Fruit fly (Drosophila melanogaster) whole organism, adult: ENCODE measurements around the gene hyd.

Experiments
- CG11617 ChIP-seq: fragments of 200-800 bp; sonication (Bioruptor generic); optimal IDR thresholded peaks from 2 replicates; lab custom pipeline; 2017; ENCODE audit warnings: mild to moderate bottlenecking, missing biosample characterization, missing genetic modification reagents, missing genetic modification characterization
- CG12768 ChIP-seq: fragments of 200-800 bp; sonication (Bioruptor generic); optimal IDR thresholded peaks from 2 replicates; lab custom pipeline; 2017; ENCODE audit warnings: missing biosample characterization, missing genetic modification characterization, mild to moderate bottlenecking, moderate library complexity, missing genetic modification reagents
- CG14711 ChIP-seq: fragments of 200-800 bp; sonication (Bioruptor generic); optimal IDR thresholded peaks from 2 replicates; lab custom pipeline; 2018; ENCODE audit warnings: missing biosample characterization, mild to moderate bottlenecking, missing genetic modification characterization, moderate library complexity
- CG1620 ChIP-seq: fragments of 200-800 bp; sonication (Bioruptor generic); optimal IDR thresholded peaks from 2 replicates; lab custom pipeline; 2016; ENCODE audit warnings: missing biosample characterization, missing genetic modification characterization
- CG33017 ChIP-seq: fragments of 200-800 bp; sonication (Bioruptor generic); optimal IDR thresholded peaks from 2 replicates; lab custom pipeline; 2018; ENCODE audit warnings: missing biosample characterization, mild to moderate bottlenecking, missing genetic modification characterization, moderate library complexity
- CG5204 ChIP-seq: fragments of 200-800 bp; sonication (Bioruptor generic); optimal IDR thresholded peaks from 2 replicates; lab custom pipeline; 2016; ENCODE audit warnings: missing biosample characterization, missing genetic modification characterization
- CG7045 ChIP-seq: fragments of 200-800 bp; sonication (Bioruptor generic); optimal IDR thresholded peaks from 2 replicates; lab custom pipeline; 2017; ENCODE audit warnings: missing biosample characterization, mild to moderate bottlenecking, missing genetic modification characterization
- CG7101 ChIP-seq: fragments of 200-800 bp; sonication (Bioruptor generic); optimal IDR thresholded peaks from 2 replicates; lab custom pipeline; 2018; ENCODE audit warnings: missing biosample characterization, mild to moderate bottlenecking, missing genetic modification characterization, moderate library complexity
- Clk ChIP-seq: fragments of 200-800 bp; sonication (Bioruptor generic); optimal IDR thresholded peaks from 2 replicates; lab custom pipeline; 2017; ENCODE audit warnings: missing biosample characterization, missing genetic modification characterization
- Crg-1 ChIP-seq: fragments of 200-800 bp; sonication (Bioruptor generic); optimal IDR thresholded peaks from 2 replicates; lab custom pipeline; 2016; ENCODE audit warnings: missing biosample characterization, missing genetic modification characterization
- Hr96 ChIP-seq: fragments of 200-800 bp; sonication (Bioruptor generic); optimal IDR thresholded peaks from 2 replicates; lab custom pipeline; 2016; ENCODE audit warnings: missing biosample characterization, missing genetic modification characterization
- Mnt ChIP-seq: fragments of 200-800 bp; sonication (Bioruptor generic); optimal IDR thresholded peaks from 2 replicates; lab custom pipeline; 2016; ENCODE audit warnings: missing biosample characterization, mild to moderate bottlenecking, missing genetic modification characterization
- bab1 ChIP-seq: fragments of 200-800 bp; sonication (Bioruptor generic); optimal IDR thresholded peaks from 3 replicates; lab custom pipeline; 2019; ENCODE audit warnings: missing biosample characterization, mild to moderate bottlenecking, missing genetic modification characterization, moderate library complexity
- cic ChIP-seq: fragments of 200-800 bp; sonication (Bioruptor generic); optimal IDR thresholded peaks from 2 replicates; lab custom pipeline; 2017; ENCODE audit warnings: missing biosample characterization, mild to moderate bottlenecking, missing genetic modification characterization, moderate library complexity
- cnc ChIP-seq, 2 experiments: fragments of >200 bp; optimal IDR thresholded peaks; 2 replicates each; lab custom pipeline; 2017
- kay ChIP-seq: fragments of 200-800 bp; sonication (Bioruptor generic); peaks from one replicate; lab custom pipeline; 2016; ENCODE audit warnings: missing biosample characterization, missing genetic modification characterization, borderline replicate concordance
- ovo ChIP-seq: fragments of 200-800 bp; sonication (Bioruptor generic); optimal IDR thresholded peaks from 2 replicates; lab custom pipeline; 2016; ENCODE audit warnings: missing biosample characterization, missing genetic modification characterization
- pad ChIP-seq: fragments of 200-800 bp; sonication (Bioruptor generic); optimal IDR thresholded peaks from 3 replicates; lab custom pipeline; 2017; ENCODE audit warnings: missing biosample characterization, missing genetic modification characterization, mild to moderate bottlenecking, moderate library complexity, missing genetic modification reagents
- tj ChIP-seq: fragments of 200-800 bp; sonication (Bioruptor generic); optimal IDR thresholded peaks from 3 replicates; lab custom pipeline; 2017; ENCODE audit warnings: missing biosample characterization, mild to moderate bottlenecking, missing genetic modification characterization, moderate library complexity
- toe ChIP-seq: fragments of 200-800 bp; sonication (Bioruptor generic); optimal IDR thresholded peaks from 2 replicates; lab custom pipeline; 2016; ENCODE audit warnings: missing biosample characterization, missing genetic modification characterization

hyd gene

dm6 chr3R:9725121-9725956 lies at the start of gene hyd:
TSS of gene hyd (minus strand) at chr3R:9725615.
- peak; percentile 8 for TF ChIP-seq cic (GFP tag; lab: Kevin White, UChicago)
- TF ChIP-seq CG14711: no peak
- no peak for TF ChIP-seq CG5204 (GFP tag; lab: Kevin White, UChicago)
- no peak for TF ChIP-seq CG33017 (tag; lab: Kevin White, UChicago)
- TF ChIP-seq CG7045: no peak
- TF ChIP-seq CG7101 (tag; lab: Kevin White, UChicago): no peak
- no peak for TF ChIP-seq CG1620
- no peak for TF ChIP-seq toe (GFP tag; lab: Kevin White, UChicago)
- peak; percentile 27 for TF ChIP-seq CG12768 (GFP tag; lab: Kevin White, UChicago)
- no peak for TF ChIP-seq kay
- no peak for TF ChIP-seq cnc (optimal IDR thresholded peaks at IDR 0.05; lab: Kevin White, UChicago)
- no peak for TF ChIP-seq Crg-1 (GFP tag; lab: Kevin White, UChicago)
- TF ChIP-seq tj (GFP tag; lab: Kevin White, UChicago): peak; percentile 4
- TF ChIP-seq Hr96 (GFP tag; lab: Kevin White, UChicago): no peak
- peak; percentile 71 for TF ChIP-seq Mnt
- no peak for TF ChIP-seq Clk (GFP tag; lab: Kevin White, UChicago)
- TF ChIP-seq ovo: peak; percentile 9
- TF ChIP-seq bab1 (GFP tag; lab: Kevin White, UChicago): peak; percentile 38
- no peak for TF ChIP-seq CG11617 (GFP tag; lab: Kevin White, UChicago)
- no peak for TF ChIP-seq pad

- TF ChIP-seq tj (GFP tag; lab: Kevin White, UChicago) (no peak), Clk (GFP tag; lab: Kevin White, UChicago) (no peak), CG33017 (tag; lab: Kevin White, UChicago) (no peak), kay (no peak)
These were observed 49.4 kb upstream of the hyd start, which contains the start of gene topi for dm6 chr3R:9774821-9775220. TSS of gene topi (plus strand) at chr3R:9775121.

dm6 chr3R:9774147-9774546 lies 48.7 kb upstream of the hyd start, which contains the start of gene Whamy:
TSS of gene Whamy (minus strand) at chr3R:9774419.
- TF ChIP-seq CG11617 (GFP tag; lab: Kevin White, UChicago) (no peak), Mnt (peak; percentile 36), CG33017 (tag; lab: Kevin White, UChicago) (peak; percentile 12), CG12768 (GFP tag; lab: Kevin White, UChicago) (peak; percentile 5), CG14711 (no peak), bab1 (GFP tag; lab: Kevin White, UChicago) (no peak), CG5204 (GFP tag; lab: Kevin White, UChicago) (no peak), Crg-1 (GFP tag; lab: Kevin White, UChicago) (no peak), cic (GFP tag; lab: Kevin White, UChicago) (peak; percentile 92)

dm6 chr3R:9771519-9771972 lies 46.1 kb upstream of the hyd start, which contains the start of gene CG9471:
TSS of gene CG9471 (minus strand) at chr3R:9771542.
- peak; percentile 97 for TF ChIP-seq CG7101 (tag; lab: Kevin White, UChicago)
- TF ChIP-seq CG14711: peak; percentile 92
- TF ChIP-seq Crg-1 (GFP tag; lab: Kevin White, UChicago): peak; percentile 88
- TF ChIP-seq bab1 (GFP tag; lab: Kevin White, UChicago): peak; percentile 98
- TF ChIP-seq CG1620: peak; percentile 95
- peak; percentile 92 for TF ChIP-seq Mnt
- peak; percentile 91 for TF ChIP-seq Clk (GFP tag; lab: Kevin White, UChicago)
- peak; percentile 78 for TF ChIP-seq tj (GFP tag; lab: Kevin White, UChicago)
- TF ChIP-seq CG11617 (GFP tag; lab: Kevin White, UChicago): peak; percentile 96
- peak; percentile 98 for TF ChIP-seq CG33017 (tag; lab: Kevin White, UChicago)
- TF ChIP-seq CG7045: peak; percentile 94
- no peak for TF ChIP-seq kay
- TF ChIP-seq cic (GFP tag; lab: Kevin White, UChicago): peak; percentile 94
- no peak for TF ChIP-seq cnc (optimal IDR thresholded peaks at IDR 0.05; lab: Kevin White, UChicago)
- TF ChIP-seq toe (GFP tag; lab: Kevin White, UChicago): peak; percentile 96
- peak; percentile 84 for TF ChIP-seq pad
- peak; percentile 97 for TF ChIP-seq CG5204 (GFP tag; lab: Kevin White, UChicago)
- TF ChIP-seq Hr96 (GFP tag; lab: Kevin White, UChicago): peak; percentile 95
- peak; percentile 88 for TF ChIP-seq ovo
- peak; percentile 97 for TF ChIP-seq CG12768 (GFP tag; lab: Kevin White, UChicago)

dm6 chr3R:9770127-9770526 lies 44.7 kb upstream of the hyd start:
- TF ChIP-seq CG14711: no peak
- TF ChIP-seq CG12768 (GFP tag; lab: Kevin White, UChicago): no peak
- no peak for TF ChIP-seq CG5204 (GFP tag; lab: Kevin White, UChicago)
- TF ChIP-seq cic (GFP tag; lab: Kevin White, UChicago): no peak
- no peak for TF ChIP-seq cnc (optimal IDR thresholded peaks at IDR 0.05; lab: Kevin White, UChicago)
- TF ChIP-seq Mnt: no peak
- no peak for TF ChIP-seq Clk (GFP tag; lab: Kevin White, UChicago)
- no peak for TF ChIP-seq pad
- TF ChIP-seq CG11617 (GFP tag; lab: Kevin White, UChicago): no peak

- no peak for TF ChIP-seq CG7045
- no peak for TF ChIP-seq Crg-1 (GFP tag; lab: Kevin White, UChicago)
- no peak for TF ChIP-seq tj (GFP tag; lab: Kevin White, UChicago)
- no peak for TF ChIP-seq cnc (optimal IDR thresholded peaks at IDR 0.05; lab: Kevin White, UChicago)
- TF ChIP-seq CG12768 (GFP tag; lab: Kevin White, UChicago): no peak
- TF ChIP-seq bab1 (GFP tag; lab: Kevin White, UChicago): no peak
- no peak for TF ChIP-seq CG5204 (GFP tag; lab: Kevin White, UChicago)
- TF ChIP-seq Hr96 (GFP tag; lab: Kevin White, UChicago): no peak
- no peak for TF ChIP-seq CG14711
- no peak for TF ChIP-seq CG7101 (tag; lab: Kevin White, UChicago)
- TF ChIP-seq cic (GFP tag; lab: Kevin White, UChicago): no peak
- TF ChIP-seq Clk (GFP tag; lab: Kevin White, UChicago): no peak
- no peak for TF ChIP-seq kay
- TF ChIP-seq CG1620: no peak
- no peak for TF ChIP-seq CG33017 (tag; lab: Kevin White, UChicago)
- TF ChIP-seq CG11617 (GFP tag; lab: Kevin White, UChicago): no peak
- no peak for TF ChIP-seq pad
- TF ChIP-seq toe (GFP tag; lab: Kevin White, UChicago): no peak
- TF ChIP-seq Mnt: no peak
These were observed 43.5 kb upstream of the hyd start, which contains the start of gene MED6 for dm6 chr3R:9768884-9769283. TSS of gene MED6 (minus strand) at chr3R:9768984.
